Worm (Caenorhabditis elegans): ENCODE data around the gene nspd-6.

- TF ChIP-seq sptf-1 (tag; optimal IDR thresholded peaks at IDR 0.05) = no peak
- TF ChIP-seq mab-5 (tag; optimal IDR thresholded peaks at IDR 0.05) = no peak
- no peak for TF ChIP-seq elt-3 (tag; optimal IDR thresholded peaks at IDR 0.05)
- no peak for TF ChIP-seq nhr-237 (tag; optimal IDR thresholded peaks at IDR 0.05)
- TF ChIP-seq mep-1 (tag; optimal IDR thresholded peaks at IDR 0.05) = no peak
- no peak for TF ChIP-seq elt-1 (tag; optimal IDR thresholded peaks at IDR 0.05; ENCODE audit: borderline replicate concordance, insufficient read depth)
- no peak for TF ChIP-seq lin-13 (tag; optimal IDR thresholded peaks at IDR 0.05)
- TF ChIP-seq pha-4 (tag; optimal IDR thresholded peaks at IDR 0.05) = no peak
- TF ChIP-seq ceh-39 (tag; optimal IDR thresholded peaks at IDR 0.05) = no peak
- TF ChIP-seq ztf-11 (tag; optimal IDR thresholded peaks at IDR 0.05) = no peak
- TF ChIP-seq unc-62 (GFP tag; optimal IDR thresholded peaks at IDR 0.05) = no peak
- no peak for TF ChIP-seq lin-32 (GFP tag; optimal IDR thresholded peaks at IDR 0.05)
- no peak for TF ChIP-seq nhr-28 (tag; optimal IDR thresholded peaks at IDR 0.05)
- TF ChIP-seq lsy-2 (tag; optimal IDR thresholded peaks at IDR 0.05) = no peak
Observed at ce11 chrIV:5200813-5201212, 35.3 kb upstream of the nspd-6 start.

Data from whole organism, mixed stage, embryonic.